Worm (Caenorhabditis elegans) whole organism, midembryonic: ENCODE results near the gene sos-1.

Experiments used
- T22C8.4 ChIP-seq: fragments of 200-800 bp; sonication (Bioruptor generic); IDR thresholded peaks from 2 replicates; pipeline ENCODE4 v1.3.6; 2022; ENCODE audit warnings: missing genetic modification characterization, missing compliant biosample characterization
- cog-1 ChIP-seq: sonication (generic microtip); optimal IDR thresholded peaks from 2 replicates; lab custom pipeline; 2016; ENCODE audit warnings: missing genetic modification characterization, missing compliant biosample characterization
- flt-1 ChIP-seq: fragments of 200-800 bp; sonication (Bioruptor generic); IDR thresholded peaks from 2 replicates; pipeline ENCODE4 v1.3.6; 2022; ENCODE audit warnings: missing genetic modification characterization, missing compliant biosample characterization
- klf-2 ChIP-seq: fragments of 200-800 bp; sonication (Bioruptor generic); conservative IDR thresholded peaks from 2 replicates; pipeline ENCODE4 v1.3.6; 2022; ENCODE audit warnings: missing genetic modification reagents, missing genetic modification characterization, missing compliant biosample characterization
- med-1 ChIP-seq: sonication (generic microtip); optimal IDR thresholded peaks from 2 replicates; lab custom pipeline; 2017; ENCODE audit warnings: missing genetic modification characterization, mild to moderate bottlenecking, missing compliant biosample characterization, antibody characterized with exemption, missing genetic modification reagents; ENCODE audit not compliant: insufficient read depth
- ref-1 ChIP-seq: fragments of 200-800 bp; sonication (Bioruptor generic); conservative IDR thresholded peaks from 2 replicates; pipeline ENCODE4 v1.3.6; 2022; ENCODE audit warnings: missing genetic modification reagents, missing genetic modification characterization, missing compliant biosample characterization
- tab-1 ChIP-seq: fragments of 200-800 bp; sonication (Bioruptor generic); IDR thresholded peaks from 2 replicates; pipeline ENCODE4 v1.3.6; 2022; ENCODE audit warnings: missing genetic modification characterization, missing compliant biosample characterization
- ztf-23 ChIP-seq: fragments of 200-800 bp; sonication (Bioruptor generic); IDR thresholded peaks from 2 replicates; pipeline ENCODE4 v1.3.6; 2022; ENCODE audit warnings: missing genetic modification reagents, missing genetic modification characterization, missing compliant biosample characterization
- ztf-29 ChIP-seq: fragments of 200-800 bp; sonication (Bioruptor generic); IDR thresholded peaks from 2 replicates; pipeline ENCODE4 v1.3.6; 2022; ENCODE audit warnings: missing genetic modification reagents, missing genetic modification characterization, missing compliant biosample characterization

sos-1 gene

DNA sequence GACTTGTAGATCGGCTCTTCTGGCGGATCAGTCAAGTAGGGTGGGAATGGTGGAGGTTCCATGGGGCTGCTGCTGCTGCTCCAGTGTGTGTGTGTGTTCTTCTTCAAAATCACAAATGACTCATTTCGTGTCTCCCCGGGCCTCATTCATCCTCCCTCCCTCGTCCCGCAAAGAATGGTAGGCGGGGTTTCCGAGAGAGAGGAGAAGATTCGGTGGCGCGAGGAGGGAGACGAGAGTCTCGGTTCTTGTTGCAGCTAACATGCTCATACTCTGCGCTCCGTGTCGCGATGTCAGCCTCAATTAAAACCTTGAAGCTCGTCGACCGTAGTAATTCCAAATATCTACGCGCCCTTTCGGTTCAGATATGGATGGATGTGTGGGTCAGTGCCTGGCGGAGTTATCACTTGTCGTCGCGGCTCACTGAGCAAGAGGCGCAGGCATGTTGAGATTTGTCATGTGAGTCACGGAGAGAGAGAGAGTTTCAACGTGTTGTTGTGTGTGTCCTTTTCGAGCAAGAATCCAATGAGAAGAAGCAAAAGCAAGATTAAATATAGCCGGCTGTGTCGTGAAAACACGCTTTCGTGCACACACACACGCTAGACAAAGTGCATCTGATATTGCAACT is 22.2 kb downstream of the sos-1 start:
- TF ChIP-seq T22C8.4 (no peak), flt-1 (GFP tag; lab: Robert Waterston, UW) (no peak), med-1 (GFP tag; lab: Kevin White, UChicago) (no peak), cog-1 (tag; lab: Kevin White, UChicago) (no peak), ztf-29 (GFP tag; lab: Robert Waterston, UW) (no peak), ref-1 (GFP tag; lab: Robert Waterston, UW) (no peak), klf-2 (GFP tag; lab: Robert Waterston, UW) (no peak), ztf-23 (GFP tag; lab: Robert Waterston, UW) (no peak), tab-1 (GFP tag; lab: Robert Waterston, UW) (no peak)

DNA sequence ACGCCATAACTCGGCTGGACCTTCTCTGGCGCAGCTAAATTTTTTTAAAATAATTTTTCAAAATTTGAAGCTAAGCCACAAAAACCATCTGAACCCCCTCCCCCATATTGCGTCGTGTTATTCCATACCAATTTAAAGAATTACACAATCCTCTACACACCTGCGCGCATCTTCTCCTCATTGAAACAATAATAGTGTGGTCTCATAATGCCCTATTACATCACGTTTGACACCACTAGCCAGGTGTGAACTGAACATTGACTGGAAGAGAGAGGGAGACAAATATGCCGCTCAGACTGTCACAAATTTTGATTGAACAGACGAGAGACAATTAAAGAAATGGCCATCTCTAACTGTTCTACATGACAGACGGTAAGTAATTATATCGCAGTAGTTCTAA is 23.6 kb downstream of the sos-1 start:
- no peak for TF ChIP-seq tab-1 (GFP tag; lab: Robert Waterston, UW)
- TF ChIP-seq med-1 (GFP tag; lab: Kevin White, UChicago): no peak
- TF ChIP-seq klf-2 (GFP tag; lab: Robert Waterston, UW): no peak
- no peak for TF ChIP-seq T22C8.4
- no peak for TF ChIP-seq ztf-29 (GFP tag; lab: Robert Waterston, UW)
- no peak for TF ChIP-seq ref-1 (GFP tag; lab: Robert Waterston, UW)
- no peak for TF ChIP-seq ztf-23 (GFP tag; lab: Robert Waterston, UW)

DNA sequence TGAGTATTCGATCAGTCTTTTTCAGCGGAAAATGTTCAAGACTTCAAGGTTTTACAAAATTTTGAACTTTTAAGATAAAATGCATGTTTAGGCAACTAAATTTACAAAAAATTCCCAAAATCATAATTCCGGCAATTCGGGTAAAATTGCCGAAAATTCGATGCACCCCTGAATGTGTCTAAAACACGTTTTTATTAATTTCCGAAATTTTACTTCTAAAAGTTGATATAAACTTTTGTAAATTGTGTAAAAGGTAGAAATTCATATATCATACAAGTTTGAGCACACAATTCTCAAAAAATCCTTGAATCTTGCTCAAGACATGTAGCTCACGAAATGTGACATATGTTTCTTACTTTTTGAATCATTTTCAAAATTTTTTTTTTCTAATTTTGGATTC is 24.0 kb downstream of the sos-1 start:
- no peak for TF ChIP-seq med-1 (GFP tag; lab: Kevin White, UChicago)
- TF ChIP-seq klf-2 (GFP tag; lab: Robert Waterston, UW): no peak
- no peak for TF ChIP-seq flt-1 (GFP tag; lab: Robert Waterston, UW)
- no peak for TF ChIP-seq tab-1 (GFP tag; lab: Robert Waterston, UW)
- no peak for TF ChIP-seq ztf-29 (GFP tag; lab: Robert Waterston, UW)
- no peak for TF ChIP-seq cog-1 (tag; lab: Kevin White, UChicago)
- TF ChIP-seq ref-1 (GFP tag; lab: Robert Waterston, UW): no peak
- no peak for TF ChIP-seq ztf-23 (GFP tag; lab: Robert Waterston, UW)
- TF ChIP-seq T22C8.4: no peak

DNA sequence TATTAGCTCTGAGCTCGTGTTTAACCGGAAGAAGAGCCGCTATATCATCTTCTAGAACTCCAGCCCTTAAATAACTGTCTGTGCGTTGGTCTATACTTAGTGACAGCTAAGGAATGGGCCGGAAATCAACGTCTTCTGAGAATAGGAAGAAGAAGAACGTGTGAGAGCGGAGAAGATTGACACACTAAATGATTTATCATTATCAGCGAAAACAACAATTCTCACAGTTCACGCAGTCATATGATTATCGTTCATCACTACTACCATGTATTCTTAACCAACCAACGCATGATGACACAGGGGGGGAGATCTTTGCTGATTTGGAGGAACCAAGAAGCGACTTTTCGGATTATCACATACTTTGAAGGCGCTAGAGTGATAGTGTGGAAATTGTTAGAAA is 24.8 kb downstream of the sos-1 start:
- TF ChIP-seq klf-2 (GFP tag; lab: Robert Waterston, UW) (no peak), tab-1 (GFP tag; lab: Robert Waterston, UW) (no peak), T22C8.4 (no peak), ztf-29 (GFP tag; lab: Robert Waterston, UW) (no peak), med-1 (GFP tag; lab: Kevin White, UChicago) (no peak), ref-1 (GFP tag; lab: Robert Waterston, UW) (no peak), flt-1 (GFP tag; lab: Robert Waterston, UW) (no peak), ztf-23 (GFP tag; lab: Robert Waterston, UW) (no peak), cog-1 (tag; lab: Kevin White, UChicago) (no peak)

DNA sequence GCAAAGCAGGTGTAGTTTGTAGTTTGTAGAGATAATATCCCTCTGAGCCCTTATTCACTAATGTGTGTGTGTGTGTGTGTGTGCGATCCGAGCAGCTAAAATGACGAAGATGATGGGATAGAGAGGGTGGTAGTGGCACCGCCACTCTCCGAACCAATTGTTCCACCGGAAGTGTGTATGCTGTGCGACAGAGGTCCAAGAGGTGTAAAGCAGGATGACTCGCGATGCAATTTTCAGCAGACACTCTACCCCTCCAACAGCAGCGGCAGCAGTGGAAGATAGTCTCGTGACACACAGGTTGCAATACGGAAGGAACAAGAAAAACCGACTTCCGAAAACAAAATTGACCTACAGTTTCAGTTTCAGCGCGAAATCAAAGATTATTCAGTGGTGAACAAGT is 25.2 kb downstream of the sos-1 start:
- no peak for TF ChIP-seq flt-1 (GFP tag; lab: Robert Waterston, UW)
- TF ChIP-seq ref-1 (GFP tag; lab: Robert Waterston, UW): no peak
- no peak for TF ChIP-seq T22C8.4
- no peak for TF ChIP-seq ztf-29 (GFP tag; lab: Robert Waterston, UW)
- no peak for TF ChIP-seq klf-2 (GFP tag; lab: Robert Waterston, UW)
- no peak for TF ChIP-seq med-1 (GFP tag; lab: Kevin White, UChicago)
- TF ChIP-seq ztf-23 (GFP tag; lab: Robert Waterston, UW): no peak
- TF ChIP-seq cog-1 (tag; lab: Kevin White, UChicago): no peak
- no peak for TF ChIP-seq tab-1 (GFP tag; lab: Robert Waterston, UW)

DNA sequence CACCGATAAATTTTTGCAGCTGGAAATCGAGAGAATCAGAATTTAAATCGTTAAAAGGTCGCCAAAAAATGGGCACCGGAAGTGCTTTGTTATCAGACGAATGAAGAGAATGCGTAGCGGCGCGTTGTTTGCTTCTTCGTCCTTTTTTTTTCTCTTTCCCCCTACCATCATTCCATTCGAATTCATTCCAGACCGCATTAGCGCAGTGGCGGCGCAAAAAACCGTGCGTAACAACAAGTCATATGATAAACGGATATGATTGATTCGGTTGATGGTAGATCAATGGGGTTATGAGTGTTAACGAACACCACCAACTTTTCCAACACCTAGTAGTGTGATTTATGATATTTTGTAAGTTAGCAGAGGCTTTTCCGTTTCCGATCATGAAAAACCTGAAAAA is 25.8 kb downstream of the sos-1 start:
- TF ChIP-seq flt-1 (GFP tag; lab: Robert Waterston, UW): no peak
- no peak for TF ChIP-seq T22C8.4
- TF ChIP-seq klf-2 (GFP tag; lab: Robert Waterston, UW): no peak
- no peak for TF ChIP-seq tab-1 (GFP tag; lab: Robert Waterston, UW)
- TF ChIP-seq ref-1 (GFP tag; lab: Robert Waterston, UW): no peak
- TF ChIP-seq cog-1 (tag; lab: Kevin White, UChicago): no peak
- TF ChIP-seq ztf-29 (GFP tag; lab: Robert Waterston, UW): no peak
- no peak for TF ChIP-seq ztf-23 (GFP tag; lab: Robert Waterston, UW)

DNA sequence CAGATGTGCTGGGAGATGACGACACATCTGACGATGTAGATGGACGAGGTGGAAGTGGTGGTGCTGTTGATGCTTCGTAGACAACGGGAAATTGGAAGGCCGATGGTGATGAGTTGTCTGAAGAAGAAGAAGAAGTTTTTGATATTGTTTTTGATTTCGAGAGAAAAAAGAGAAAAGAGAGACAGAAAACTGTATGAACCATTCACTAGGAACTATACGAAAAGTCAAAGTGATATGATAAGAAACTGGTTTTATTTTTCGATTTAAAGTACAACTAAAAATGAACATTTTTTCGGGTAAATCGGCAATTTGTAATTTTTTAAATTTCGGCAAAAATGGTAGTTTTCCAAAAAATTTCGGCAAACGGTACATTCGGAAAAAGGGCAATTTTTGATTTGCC is 30.4 kb downstream of the sos-1 start:
- TF ChIP-seq ref-1 (GFP tag; lab: Robert Waterston, UW) (no peak), tab-1 (GFP tag; lab: Robert Waterston, UW) (no peak), flt-1 (GFP tag; lab: Robert Waterston, UW) (no peak), klf-2 (GFP tag; lab: Robert Waterston, UW) (no peak), ztf-29 (GFP tag; lab: Robert Waterston, UW) (no peak), cog-1 (tag; lab: Kevin White, UChicago) (no peak), T22C8.4 (no peak), ztf-23 (GFP tag; lab: Robert Waterston, UW) (no peak), med-1 (GFP tag; lab: Kevin White, UChicago) (no peak)

DNA sequence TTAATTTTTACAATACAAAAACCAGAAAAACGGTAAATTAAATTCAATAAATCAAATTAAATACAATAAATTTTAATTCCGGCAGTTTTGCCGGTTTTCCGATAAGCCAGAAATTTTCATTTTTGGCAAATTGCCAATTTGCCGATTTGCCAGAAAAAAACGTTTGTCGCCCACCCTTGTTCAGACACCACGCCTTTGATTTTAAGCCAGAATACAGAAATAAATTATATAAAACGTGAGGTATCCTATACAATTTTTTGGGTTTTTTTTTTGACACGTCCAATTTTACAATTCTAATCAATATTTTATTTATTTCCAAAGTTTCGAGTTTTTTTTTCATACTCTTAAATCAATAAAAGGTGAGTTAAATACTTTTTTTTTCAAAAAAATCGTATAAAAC is 36.4 kb downstream of the sos-1 start, which contains the start of gene T28F12.1:
TSS of gene T28F12.1 (plus strand) at position 301 of the 400 bp plus-strand sequence.
- TF ChIP-seq cog-1 (tag; lab: Kevin White, UChicago): no peak
- no peak for TF ChIP-seq ztf-23 (GFP tag; lab: Robert Waterston, UW)
- TF ChIP-seq T22C8.4: no peak
- TF ChIP-seq ref-1 (GFP tag; lab: Robert Waterston, UW): no peak
- TF ChIP-seq klf-2 (GFP tag; lab: Robert Waterston, UW): no peak
- no peak for TF ChIP-seq tab-1 (GFP tag; lab: Robert Waterston, UW)
- TF ChIP-seq flt-1 (GFP tag; lab: Robert Waterston, UW): no peak
- no peak for TF ChIP-seq ztf-29 (GFP tag; lab: Robert Waterston, UW)
- TF ChIP-seq med-1 (GFP tag; lab: Kevin White, UChicago): no peak

DNA sequence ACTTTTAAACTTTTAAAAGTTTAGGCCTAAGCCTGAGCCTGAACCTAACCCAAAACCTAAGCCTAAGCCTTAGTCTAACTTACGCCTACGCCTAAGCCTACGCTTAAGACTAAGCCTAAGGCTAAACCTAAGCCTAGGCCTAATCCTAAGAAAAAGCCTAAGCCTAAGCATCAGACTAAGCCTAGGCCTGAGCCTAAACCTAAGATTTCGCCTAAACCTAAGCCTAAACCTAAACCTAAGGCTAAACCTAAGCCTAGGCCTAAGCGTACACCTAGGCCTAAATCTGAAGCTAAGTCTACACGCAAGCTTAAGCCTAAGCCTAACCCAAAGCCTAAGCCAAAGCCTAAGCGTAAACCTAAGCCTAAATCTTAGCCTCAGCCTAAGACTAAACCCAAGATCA is 38.7 kb downstream of the sos-1 start:
- TF ChIP-seq tab-1 (GFP tag; lab: Robert Waterston, UW): peak; percentile 27; the same call in 1 of the 2 replicates
- TF ChIP-seq ztf-29 (GFP tag; lab: Robert Waterston, UW): 0 out of 2 replicates have a peak, but pooled peaks have one; percentile 15
- no peak for TF ChIP-seq klf-2 (GFP tag; lab: Robert Waterston, UW)
